Fruit fly (Drosophila melanogaster) S2 (cell line): ENCODE measurements around the gene CG8159.

ENCODE experiments used
- CG8478 ChIP-seq: fragments of >200 bp; optimal IDR thresholded peaks from 2 replicates; lab custom pipeline; 2018
- CTCF ChIP-seq, 2 experiments: fragments of >200 bp; optimal IDR thresholded peaks; 2 replicates each; lab custom pipeline; 2018

DNA sequence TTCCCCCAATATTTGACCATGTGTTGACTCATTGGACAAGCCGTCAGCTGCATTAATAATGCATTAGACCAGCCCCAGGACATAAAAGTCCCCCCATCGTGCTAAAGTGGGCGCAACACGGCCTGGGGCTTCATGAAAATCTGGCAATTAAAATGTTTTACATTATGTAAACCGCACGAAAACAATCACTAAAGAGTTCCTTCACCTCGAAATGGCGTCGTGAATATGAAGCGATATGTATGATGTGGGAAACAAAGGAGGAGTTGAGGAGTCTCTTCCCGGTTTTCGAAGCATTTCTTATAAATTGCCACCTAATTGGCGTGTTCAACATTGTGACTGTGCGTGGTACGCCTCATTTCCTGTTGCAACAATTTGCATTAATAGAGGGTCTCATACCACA, 16.0 kb downstream of the CG8159 start:
- no peak for TF ChIP-seq CG8478 (lab: Kevin White, UChicago)
- no peak for TF ChIP-seq CTCF (optimal IDR thresholded peaks at IDR 0.05; lab: Kevin White, UChicago)
